Fruit fly (Drosophila melanogaster) S2 (cell line): ENCODE data around the gene Rtc1.
A peak's percentile ranks its signal among the peaks of the same experiment; 100 is the strongest.

ENCODE experiments used
- CG8478 ChIP-seq: fragments of >200 bp; optimal IDR thresholded peaks from 2 replicates; lab custom pipeline; 2018
- CTCF ChIP-seq, 2 experiments: fragments of >200 bp; optimal IDR thresholded peaks; 2 replicates each; lab custom pipeline; 2018

Rtc1 gene

DNA sequence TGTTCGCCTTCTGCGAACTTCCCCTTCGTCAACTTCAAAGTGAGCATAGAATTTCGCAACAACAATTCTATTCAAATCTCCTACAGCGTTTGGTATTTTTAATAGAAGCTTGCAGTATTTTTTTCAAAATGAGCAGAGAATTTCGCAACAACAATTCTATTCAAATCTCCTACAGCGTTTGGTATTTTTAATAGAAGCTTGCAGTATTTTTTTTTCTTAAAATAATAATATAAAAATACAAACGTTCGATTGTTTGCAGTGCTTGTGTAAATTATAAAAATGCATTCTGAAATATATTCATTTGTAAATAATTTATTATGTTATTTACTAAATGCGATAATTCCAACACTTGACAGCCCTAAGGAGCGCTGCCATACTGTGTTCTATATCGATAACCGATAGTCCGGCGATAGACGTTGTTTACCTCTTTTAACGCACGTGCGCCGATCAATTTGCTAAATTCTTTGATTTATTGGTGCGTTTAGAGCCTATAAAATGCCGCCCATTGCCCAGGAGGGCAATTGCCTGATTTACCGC is at the start of gene Rtc1, which contains the start of gene CG32625:
TSS of gene Rtc1 (plus strand) at position 404 of the 537 bp plus-strand sequence.
TSS of gene CG32625 (minus strand) at position 51 of the 537 bp plus-strand sequence.
- TF ChIP-seq CG8478 = no peak
- no peak for TF ChIP-seq CTCF (optimal IDR thresholded peaks at IDR 0.05; lab: Kevin White, UChicago)

DNA sequence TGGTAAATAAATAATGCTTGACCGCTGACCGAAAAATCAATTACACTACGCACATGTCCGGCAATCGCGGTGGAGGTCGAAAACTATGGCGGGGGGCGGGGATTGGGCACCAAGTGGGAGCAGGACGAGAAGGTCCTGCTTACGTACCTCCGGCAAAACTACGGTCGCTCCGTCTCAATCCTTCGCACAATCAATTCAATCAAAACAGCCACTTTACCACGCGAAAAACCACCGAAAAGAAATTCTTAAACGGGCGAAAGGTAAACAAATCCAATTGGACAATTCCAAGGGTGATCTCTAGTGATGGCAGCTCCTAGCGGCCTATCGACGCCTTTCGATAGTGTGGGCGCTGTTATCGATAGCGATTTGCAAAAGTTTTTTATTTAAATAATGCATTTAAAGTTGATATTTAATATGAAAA is 39.0 kb upstream of the Rtc1 start, which contains the start of gene Nadsyn:
TSS of gene Nadsyn (minus strand) at position 304 of the 421 bp plus-strand sequence.
- no peak for TF ChIP-seq CG8478
- no peak for TF ChIP-seq CTCF (optimal IDR thresholded peaks at IDR 0.05; lab: Kevin White, UChicago)

- TF ChIP-seq CTCF (optimal IDR thresholded peaks at IDR 0.05; lab: Kevin White, UChicago) = no peak
- no peak for TF ChIP-seq CG8478
Measured at dm6 chrX:13721934-13722333, 35.0 kb upstream of the Rtc1 start, which contains the start of the genes Mrgn1 and mus101. Gene Mrgn1, minus strand, starts transcription at chrX:13721977. Gene mus101, plus strand, starts transcription at chrX:13722246.

dm6 chrX:13734866-13735265 is 22.1 kb upstream of the Rtc1 start:
- TF ChIP-seq CG8478 = no peak
- no peak for TF ChIP-seq CTCF (optimal IDR thresholded peaks at IDR 0.05; lab: Kevin White, UChicago)

DNA sequence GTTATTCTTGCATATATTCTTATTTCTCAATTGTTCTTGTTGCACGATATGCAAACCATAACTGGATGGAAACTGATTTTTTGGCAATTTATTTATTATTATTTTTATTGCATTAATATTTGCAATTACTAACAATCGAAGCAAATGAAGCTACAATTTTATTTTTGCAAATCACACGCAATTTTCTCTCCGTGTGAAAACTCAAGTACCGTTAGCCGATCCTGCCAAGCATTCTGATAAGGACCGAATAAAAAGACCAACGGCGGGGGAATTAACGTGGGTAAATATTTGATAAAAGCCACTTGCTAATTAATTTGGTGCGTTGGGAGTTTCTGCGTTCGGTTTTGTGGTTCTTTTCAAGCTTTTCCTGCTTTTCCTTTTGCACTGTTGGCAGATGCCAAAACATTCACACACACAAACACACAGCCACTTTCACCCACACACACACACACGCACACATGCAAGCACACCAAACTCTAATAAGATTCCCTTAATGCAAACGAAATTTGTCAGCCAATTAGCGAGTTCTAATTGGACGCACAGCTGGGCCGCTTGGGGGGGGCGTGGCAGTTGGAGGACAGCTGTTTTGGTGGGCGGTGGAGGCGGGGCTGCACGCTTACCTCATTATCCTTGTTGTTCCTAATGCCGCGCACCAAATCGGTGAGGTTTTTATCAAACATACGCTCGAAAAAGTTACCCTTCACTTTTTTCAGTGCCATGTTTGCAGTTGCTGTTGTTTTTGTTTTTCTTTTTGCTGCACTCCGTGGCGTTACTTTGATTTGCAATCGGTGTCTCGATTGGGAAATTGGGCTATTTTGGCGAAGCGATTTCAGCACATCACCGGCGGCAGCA is 21.4 kb upstream of the Rtc1 start:
- TF ChIP-seq CTCF (optimal IDR thresholded peaks at IDR 0.05; lab: Kevin White, UChicago) = no peak
- TF ChIP-seq CG8478 = no peak

DNA sequence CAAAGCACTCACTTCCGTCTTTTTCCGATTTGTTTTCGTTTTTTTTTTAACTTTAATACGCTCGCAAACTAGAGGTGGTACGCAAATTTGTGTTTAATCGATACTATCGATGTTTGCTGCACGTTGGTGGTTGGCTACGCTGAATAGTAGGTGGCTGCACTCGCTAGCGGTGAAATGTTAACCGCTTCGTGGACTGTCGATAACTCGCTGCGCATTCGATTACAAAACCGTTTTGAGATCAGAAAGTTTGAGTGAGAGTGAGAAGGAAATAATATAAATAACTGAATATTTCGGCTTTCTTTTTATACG is 20.9 kb upstream of the Rtc1 start, which contains the start of gene g:
TSS of gene g (minus strand) at position 105 of the 309 bp plus-strand sequence.
- TF ChIP-seq CTCF (optimal IDR thresholded peaks at IDR 0.05; lab: Kevin White, UChicago) = peak in 1 of 2 experiments; percentile 51
- TF ChIP-seq CG8478 = no peak

DNA sequence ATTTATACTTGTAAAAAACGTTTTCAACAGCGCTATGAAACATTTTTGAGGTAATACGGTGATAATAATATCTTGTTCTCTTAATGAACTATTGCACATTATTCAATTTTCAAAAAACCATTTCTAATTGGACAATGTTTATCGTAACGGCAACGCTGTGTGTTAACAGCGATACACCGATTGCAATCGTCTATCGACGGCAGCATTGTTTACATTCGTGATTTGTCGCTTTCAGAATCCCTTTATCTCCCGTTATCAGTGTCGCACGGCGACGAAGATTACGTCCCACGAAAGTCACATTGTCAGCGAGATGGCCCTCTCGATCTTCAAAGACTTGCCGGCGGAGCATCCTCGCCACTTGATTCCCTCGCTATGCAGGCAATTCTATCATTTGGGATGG is 19.0 kb upstream of the Rtc1 start, which contains the start of gene CG11134:
TSS of gene CG11134 (plus strand) at position 4 of the 400 bp plus-strand sequence.
- TF ChIP-seq CG8478 (no peak), CTCF (optimal IDR thresholded peaks at IDR 0.05; lab: Kevin White, UChicago) (no peak)

DNA sequence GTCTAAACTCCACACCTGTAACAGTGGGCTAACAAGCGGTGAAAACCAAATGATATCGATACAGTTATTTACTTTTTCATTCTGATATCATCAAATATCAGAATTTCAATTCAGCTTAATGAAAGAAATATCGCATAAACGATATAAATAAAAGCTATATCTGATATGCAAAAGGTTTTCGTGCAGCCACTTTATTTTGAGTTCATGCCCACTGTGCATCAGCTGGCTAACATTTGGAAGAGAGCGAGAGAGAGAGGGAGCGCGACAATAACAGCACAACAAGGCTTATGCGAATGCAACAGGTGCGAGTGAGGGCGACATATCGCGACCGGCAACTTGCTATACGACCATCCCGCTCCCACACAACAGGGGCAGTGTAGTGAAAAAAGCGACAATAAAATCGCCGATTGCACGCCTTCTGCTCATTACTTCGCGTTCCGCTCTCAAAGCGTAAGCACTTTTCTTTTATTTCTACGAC is 17.5 kb upstream of the Rtc1 start, which contains the start of gene CG11151:
TSS of gene CG11151 (plus strand) at position 334 of the 478 bp plus-strand sequence.
- no peak for TF ChIP-seq CG8478
- peak in 1 of 2 experiments; percentile 20 for TF ChIP-seq CTCF (optimal IDR thresholded peaks at IDR 0.05; lab: Kevin White, UChicago)

DNA sequence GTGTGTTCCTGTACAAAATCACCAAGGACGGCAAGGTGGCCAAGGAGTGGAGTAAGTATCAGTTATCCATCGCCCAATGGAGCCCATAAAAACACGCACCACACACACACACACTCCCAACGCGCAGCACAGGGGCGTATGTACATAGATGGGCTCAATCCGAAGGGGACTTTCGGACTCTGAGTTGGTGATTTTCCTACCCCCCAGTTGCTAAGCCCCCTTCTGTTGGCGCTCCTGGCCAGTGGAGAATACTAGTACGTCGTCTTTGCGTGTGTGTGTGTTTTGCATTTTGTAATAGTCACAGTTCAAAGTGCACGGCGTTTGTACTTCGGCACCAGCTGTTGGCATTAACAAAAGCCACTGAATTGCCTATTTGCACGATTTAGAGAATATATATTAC is 16.9 kb upstream of the Rtc1 start:
- TF ChIP-seq CTCF (optimal IDR thresholded peaks at IDR 0.05; lab: Kevin White, UChicago) (no peak), CG8478 (no peak)

DNA sequence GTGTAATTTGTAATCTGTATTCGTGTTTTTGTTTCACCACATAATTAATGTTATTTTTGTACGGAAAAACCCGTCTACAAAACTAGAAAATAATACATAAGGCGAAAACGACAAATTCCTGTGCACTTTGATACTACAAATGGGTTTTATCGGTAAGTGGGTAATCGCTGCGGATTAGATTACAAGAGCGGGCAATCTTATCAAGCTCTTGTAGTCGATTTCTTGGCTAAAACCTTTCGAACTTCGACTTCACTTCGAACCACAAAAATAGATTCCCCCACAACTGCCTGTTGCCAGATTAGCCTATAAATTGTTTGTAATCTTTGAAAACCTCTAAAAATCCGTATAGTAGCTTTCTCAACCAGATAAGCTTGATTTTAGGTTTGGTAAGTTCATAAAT is 16.0 kb upstream of the Rtc1 start:
- TF ChIP-seq CTCF (optimal IDR thresholded peaks at IDR 0.05; lab: Kevin White, UChicago) (no peak), CG8478 (no peak)

DNA sequence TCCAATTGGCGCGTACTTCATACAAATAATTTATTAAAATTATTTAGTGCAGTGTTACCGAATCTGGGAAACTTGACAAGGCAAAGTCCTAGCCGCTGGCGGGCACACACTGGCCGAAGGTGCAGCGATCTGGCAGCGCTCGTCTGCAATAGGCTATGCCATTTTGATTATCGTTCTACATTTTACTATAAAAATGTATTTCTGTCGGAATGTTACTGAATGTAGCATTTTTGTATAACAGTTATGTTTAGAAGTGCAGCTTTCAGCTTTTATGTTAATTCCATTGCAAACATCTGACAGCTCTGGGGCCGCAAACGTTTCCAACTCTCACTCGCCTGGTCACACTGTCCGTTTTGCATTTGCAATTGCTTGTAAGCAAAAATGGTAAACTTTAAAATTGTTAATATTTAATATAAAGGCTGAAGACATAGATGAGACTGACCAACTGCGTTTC is 12.4 kb upstream of the Rtc1 start, which contains the start of gene Grip91:
TSS of gene Grip91 (minus strand) at position 85 of the 454 bp plus-strand sequence.
- TF ChIP-seq CTCF (optimal IDR thresholded peaks at IDR 0.05; lab: Kevin White, UChicago) (peak; percentile 2 to 31), CG8478 (no peak)

DNA sequence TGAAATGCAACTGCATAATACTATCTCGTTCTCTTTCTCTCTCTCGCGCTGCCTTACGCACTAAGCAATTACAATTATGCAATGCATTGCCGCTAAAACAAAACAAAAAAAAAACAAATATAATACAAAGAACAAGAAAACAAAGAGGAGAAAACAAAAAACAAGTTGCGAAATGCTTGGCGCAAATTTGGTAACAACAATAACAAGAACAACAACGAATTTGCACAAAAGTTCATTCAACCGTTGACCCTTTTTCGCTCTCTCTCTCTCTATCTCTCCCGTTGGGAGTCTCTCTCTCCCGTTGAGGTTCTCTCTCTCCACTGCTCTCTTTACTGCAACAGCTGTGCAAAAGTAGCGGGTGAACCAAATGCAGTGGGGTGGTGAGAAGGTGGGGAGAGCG is 9.9 kb upstream of the Rtc1 start:
- TF ChIP-seq CTCF (optimal IDR thresholded peaks at IDR 0.05; lab: Kevin White, UChicago) (no peak), CG8478 (no peak)

DNA sequence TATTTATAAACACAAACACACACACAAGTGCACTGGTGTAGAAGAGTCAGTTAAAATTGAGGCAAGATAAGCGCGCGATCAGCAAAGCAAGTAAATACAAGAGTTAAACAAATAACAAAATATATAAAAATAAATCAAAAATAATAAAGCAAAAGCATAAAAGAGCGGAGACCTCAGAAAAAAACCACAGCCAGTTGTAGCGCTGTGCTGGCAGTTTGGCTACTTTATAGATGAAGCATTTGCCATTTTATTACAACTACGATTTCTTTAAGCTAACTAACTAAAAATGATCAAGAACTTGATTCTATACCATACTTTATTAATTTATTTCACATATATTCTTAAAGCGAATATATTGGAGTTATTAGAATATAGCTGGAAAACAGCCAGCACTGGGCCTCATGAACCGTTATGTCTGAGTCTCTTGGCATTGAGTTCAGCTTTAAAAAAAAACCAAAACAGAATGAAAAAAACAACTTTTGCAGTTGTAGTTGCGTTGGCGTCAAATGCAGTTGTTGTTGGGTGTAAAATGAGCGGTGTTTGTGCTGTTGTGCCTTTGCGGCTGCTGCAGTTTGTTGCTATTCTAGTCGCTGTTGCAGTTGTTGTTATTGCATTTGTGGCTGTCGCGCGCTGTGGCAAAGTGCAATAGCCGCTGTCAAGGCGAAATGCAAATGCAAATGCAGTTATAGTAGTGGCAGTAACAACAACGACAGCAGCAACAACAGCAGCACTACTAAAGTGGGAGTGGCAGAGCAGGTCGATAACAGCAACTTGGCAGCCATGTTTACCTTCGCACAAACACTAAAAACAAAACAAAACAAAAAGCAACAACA is 9.1 kb upstream of the Rtc1 start:
- TF ChIP-seq CG8478 (no peak), CTCF (optimal IDR thresholded peaks at IDR 0.05; lab: Kevin White, UChicago) (no peak)

- TF ChIP-seq CTCF (optimal IDR thresholded peaks at IDR 0.05; lab: Kevin White, UChicago) = no peak
- TF ChIP-seq CG8478 = no peak
Measured at dm6 chrX:13748906-13749872, 7.8 kb upstream of the Rtc1 start.
